Worm (Caenorhabditis elegans): ENCODE data around the gene ets-10.
"Not testable (repeated sequence)": the region's sequence is repeated elsewhere in the genome, so short reads cannot be mapped to it uniquely, and the experiment has no call there.

ets-10 gene

DNA sequence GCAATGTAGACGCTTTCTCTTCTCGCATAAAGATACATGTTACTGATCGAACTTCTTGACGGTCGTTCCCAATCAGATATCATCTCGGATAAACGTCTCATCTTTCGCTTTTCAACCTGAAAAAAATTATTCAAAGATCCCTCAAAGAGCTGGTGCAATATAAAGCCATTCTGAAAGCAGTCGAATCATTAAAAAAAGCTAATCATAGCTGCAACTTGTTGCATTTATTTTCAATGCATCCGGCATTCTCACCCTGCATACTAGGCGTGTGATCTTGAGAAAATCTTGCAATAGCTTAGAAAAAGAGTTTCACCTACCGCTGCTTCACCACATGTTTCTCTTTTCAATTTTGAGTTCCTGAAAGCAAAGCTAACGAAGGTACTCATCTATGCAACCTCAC lies 48.3 kb downstream of the ets-10 start, which contains the start of gene C24A8.6:
Gene C24A8.6 (minus strand): TSS at position 101 of the 400 bp plus-strand sequence.
- not testable (repeated sequence) for TF ChIP-seq ceh-13 (GFP tag; optimal IDR thresholded peaks at IDR 0.05); scrt-1 (GFP tag; IDR thresholded peaks at IDR 0.05); tbx-37 (GFP tag; conservative IDR thresholded peaks at IDR 0.05)

All from whole organism, early embryonic.